Worm (Caenorhabditis elegans) whole organism, L4 larva: ENCODE measurements around the gene fbl-1.

Experiments
- F26F4.8 ChIP-seq: fragments of 200-800 bp; sonication (Bioruptor generic); conservative IDR thresholded peaks from 2 replicates; pipeline ENCODE4 v1.3.6; 2022; ENCODE audit warnings: missing genetic modification characterization, missing compliant biosample characterization
- F49E8.2 ChIP-seq: sonication (generic microtip); optimal IDR thresholded peaks from 2 replicates; lab custom pipeline; 2016; ENCODE audit warnings: missing compliant biosample characterization, mild to moderate bottlenecking, missing genetic modification characterization, borderline replicate concordance
- R02D3.7 ChIP-seq: fragments of 150-350 bp; sonication (generic microtip); optimal IDR thresholded peaks from 3 replicates; lab custom pipeline; 2014; ENCODE audit warnings: missing biosample characterization, missing genetic modification characterization
- T20F7.1 ChIP-seq: fragments of 200-800 bp; sonication (Bioruptor generic); optimal IDR thresholded peaks from 2 replicates; lab custom pipeline; 2018; ENCODE audit warnings: mild to moderate bottlenecking, missing genetic modification characterization, missing compliant biosample characterization
- ZK546.5 ChIP-seq, 2 experiments: sonication (generic microtip); optimal IDR thresholded peaks; 2 replicates each; lab custom pipeline; 2017; ENCODE audit warnings: missing biosample characterization in 2 of 2, missing genetic modification characterization in 2 of 2
- attf-4 ChIP-seq: sonication (generic microtip); optimal IDR thresholded peaks from 3 replicates; lab custom pipeline; 2017; ENCODE audit warnings: missing biosample characterization, missing genetic modification characterization
- ceh-44 ChIP-seq: fragments of 200-800 bp; sonication (Bioruptor generic); IDR thresholded peaks from 2 replicates; pipeline ENCODE4 v1.3.6; 2022; ENCODE audit warnings: missing genetic modification reagents, missing genetic modification characterization, missing compliant biosample characterization
- cey-2 ChIP-seq: sonication (generic microtip); optimal IDR thresholded peaks from 3 replicates; lab custom pipeline; 2017; ENCODE audit warnings: missing genetic modification characterization, mild to moderate bottlenecking, missing compliant biosample characterization, antibody characterized with exemption, borderline replicate concordance; ENCODE audit not compliant: insufficient read depth
- daf-16 ChIP-seq, 3 experiments: sonication (generic microtip); optimal IDR thresholded peaks; 2 replicates each; lab custom pipeline; 2016 to 2017; ENCODE audit warnings: missing genetic modification characterization in 3 of 3, missing genetic modification reagents in 3 of 3, mild to moderate bottlenecking in 2 of 3, missing compliant biosample characterization in 2 of 3, missing biosample characterization in 1 of 3, moderate library complexity in 1 of 3
- dmd-6 ChIP-seq: fragments of 200-800 bp; sonication (Bioruptor generic); IDR thresholded peaks from 2 replicates; pipeline ENCODE4 v1.3.6; 2022; ENCODE audit warnings: missing genetic modification reagents, missing genetic modification characterization, missing compliant biosample characterization
- dmd-8 ChIP-seq: fragments of 200-800 bp; sonication (Bioruptor generic); IDR thresholded peaks from 2 replicates; pipeline ENCODE4 v1.3.6; 2022; ENCODE audit warnings: missing genetic modification characterization, missing compliant biosample characterization
- duxl-1 ChIP-seq: sonication (generic microtip); optimal IDR thresholded peaks from 2 replicates; lab custom pipeline; 2016; ENCODE audit warnings: mild to moderate bottlenecking, missing genetic modification characterization, moderate library complexity, missing compliant biosample characterization; ENCODE audit not compliant: poor library complexity
- dve-1 ChIP-seq: sonication (generic microtip); optimal IDR thresholded peaks from 2 replicates; lab custom pipeline; 2017; ENCODE audit warnings: antibody characterized with exemption, mild to moderate bottlenecking, missing genetic modification characterization, missing compliant biosample characterization; ENCODE audit not compliant: insufficient read depth
- gei-8 ChIP-seq: fragments of 200-800 bp; sonication (Bioruptor generic); optimal IDR thresholded peaks from 2 replicates; lab custom pipeline; 2018; ENCODE audit warnings: mild to moderate bottlenecking, missing genetic modification characterization, missing compliant biosample characterization
- hlh-11 ChIP-seq: fragments of 200-800 bp; sonication (Bioruptor generic); optimal IDR thresholded peaks from 2 replicates; lab custom pipeline; 2018; ENCODE audit warnings: mild to moderate bottlenecking, missing genetic modification characterization, missing compliant biosample characterization
- hlh-30 ChIP-seq: sonication (generic microtip); optimal IDR thresholded peaks from 2 replicates; lab custom pipeline; 2017; ENCODE audit warnings: antibody characterized with exemption, mild to moderate bottlenecking, missing genetic modification characterization, missing compliant biosample characterization; ENCODE audit not compliant: insufficient read depth
- hmg-1.1 ChIP-seq: fragments of 200-800 bp; sonication (Bioruptor generic); IDR thresholded peaks from 2 replicates; pipeline ENCODE4 v1.3.6; 2022; ENCODE audit warnings: missing genetic modification reagents, missing genetic modification characterization, missing compliant biosample characterization
- jun-1 ChIP-seq: fragments of 150-350 bp; optimal IDR thresholded peaks from 2 replicates; lab custom pipeline; 2014; ENCODE audit warnings: missing biosample characterization, missing genetic modification reagents, missing genetic modification characterization
- lin-1 ChIP-seq: fragments of 200-800 bp; sonication (Bioruptor generic); IDR thresholded peaks from 2 replicates; pipeline ENCODE4 v1.3.6; 2022; ENCODE audit warnings: missing genetic modification reagents, missing genetic modification characterization, missing compliant biosample characterization
- lsy-2 ChIP-seq, 2 experiments: fragments of 150-350 bp in 1 of 2; sonication (generic microtip) in 1 of 2; optimal IDR thresholded peaks; 2 replicates each; lab custom pipeline; 2014 to 2017; ENCODE audit warnings: missing biosample characterization in 2 of 2, missing genetic modification characterization in 2 of 2
- madf-5 ChIP-seq, 2 experiments: fragments of 200-800 bp; sonication (Bioruptor generic); IDR thresholded peaks; 2 replicates each; pipeline ENCODE4 v1.3.6; 2022; ENCODE audit warnings: missing compliant biosample characterization in 2 of 2, missing genetic modification characterization in 2 of 2
- madf-9 ChIP-seq: fragments of 200-800 bp; sonication (Bioruptor generic); conservative IDR thresholded peaks from 2 replicates; pipeline ENCODE4 v1.3.6; 2022; ENCODE audit warnings: missing genetic modification reagents, missing genetic modification characterization, missing compliant biosample characterization
- mdl-1 ChIP-seq, 2 experiments: fragments of 150-350 bp in 1 of 2; sonication (generic microtip) in 1 of 2; optimal IDR thresholded peaks; 2 replicates each; lab custom pipeline; 2014 to 2017; ENCODE audit warnings: missing biosample characterization in 2 of 2, missing genetic modification characterization in 2 of 2
- mdt-29 ChIP-seq: fragments of 200-800 bp; sonication (Bioruptor generic); IDR thresholded peaks from 2 replicates; pipeline ENCODE4 v1.3.6; 2022; ENCODE audit warnings: missing genetic modification reagents, missing genetic modification characterization, missing compliant biosample characterization
- mep-1 ChIP-seq: fragments of 150-350 bp; sonication (generic microtip); optimal IDR thresholded peaks from 3 replicates; lab custom pipeline; 2014; ENCODE audit warnings: missing biosample characterization, missing genetic modification characterization
- mxl-2 ChIP-seq: fragments of 200-800 bp; sonication (Bioruptor generic); conservative IDR thresholded peaks from 2 replicates; pipeline ENCODE4 v1.3.6; 2022; ENCODE audit warnings: missing genetic modification reagents, missing genetic modification characterization, missing compliant biosample characterization
- mxl-3 ChIP-seq: fragments of 200-800 bp; sonication (Bioruptor generic); optimal IDR thresholded peaks from 2 replicates; lab custom pipeline; 2018; ENCODE audit warnings: mild to moderate bottlenecking, missing genetic modification characterization, missing compliant biosample characterization
- nhr-10 ChIP-seq: fragments of 150-350 bp; optimal IDR thresholded peaks from 2 replicates; lab custom pipeline; 2014; ENCODE audit warnings: missing biosample characterization, missing genetic modification characterization
- nhr-102 ChIP-seq: sonication (generic microtip); optimal IDR thresholded peaks from 2 replicates; lab custom pipeline; 2016; ENCODE audit warnings: mild to moderate bottlenecking, missing genetic modification characterization, moderate library complexity, missing compliant biosample characterization
- nhr-237 ChIP-seq: sonication (generic microtip); optimal IDR thresholded peaks from 2 replicates; lab custom pipeline; 2017; ENCODE audit warnings: missing biosample characterization, missing genetic modification characterization
- nhr-25 ChIP-seq: sonication (generic microtip); optimal IDR thresholded peaks from 2 replicates; lab custom pipeline; 2017; ENCODE audit warnings: missing genetic modification characterization, mild to moderate bottlenecking, missing compliant biosample characterization, antibody characterized with exemption, moderate library complexity, borderline replicate concordance; ENCODE audit not compliant: insufficient read depth
- nhr-28 ChIP-seq: fragments of 150-350 bp; optimal IDR thresholded peaks from 2 replicates; lab custom pipeline; 2014; ENCODE audit warnings: missing biosample characterization, missing genetic modification characterization
- nhr-41 ChIP-seq: fragments of 200-800 bp; sonication (Bioruptor generic); IDR thresholded peaks from 2 replicates; pipeline ENCODE4 v1.3.6; 2022; ENCODE audit warnings: missing genetic modification reagents, missing genetic modification characterization, missing compliant biosample characterization
- nhr-42 ChIP-seq: fragments of 200-800 bp; sonication (Bioruptor generic); IDR thresholded peaks from 2 replicates; pipeline ENCODE4 v1.3.6; 2022; ENCODE audit warnings: missing genetic modification characterization, missing compliant biosample characterization
- nhr-48 ChIP-seq: sonication (generic microtip); optimal IDR thresholded peaks from 2 replicates; lab custom pipeline; 2016; ENCODE audit warnings: mild to moderate bottlenecking, missing genetic modification characterization, missing compliant biosample characterization
- nhr-77 ChIP-seq: fragments of 150-350 bp; optimal IDR thresholded peaks from 2 replicates; lab custom pipeline; 2014; ENCODE audit warnings: missing biosample characterization, missing genetic modification characterization
- php-3 ChIP-seq: fragments of 200-800 bp; sonication (Bioruptor generic); IDR thresholded peaks from 2 replicates; pipeline ENCODE4 v1.3.6; 2022; ENCODE audit warnings: missing genetic modification reagents, missing genetic modification characterization, missing compliant biosample characterization
- pqm-1 ChIP-seq: sonication (generic microtip); optimal IDR thresholded peaks from 2 replicates; lab custom pipeline; 2017; ENCODE audit warnings: missing biosample characterization, missing genetic modification characterization
- saeg-2 ChIP-seq: fragments of 200-800 bp; sonication (Bioruptor generic); IDR thresholded peaks from 2 replicates; pipeline ENCODE4 v1.3.6; 2022; ENCODE audit warnings: missing genetic modification reagents, missing genetic modification characterization, missing compliant biosample characterization
- tag-97 ChIP-seq: fragments of 200-800 bp; sonication (Bioruptor generic); IDR thresholded peaks from 2 replicates; pipeline ENCODE4 v1.3.6; 2022; ENCODE audit warnings: missing genetic modification characterization, missing compliant biosample characterization
- tra-1 ChIP-seq: fragments of 200-800 bp; sonication (Bioruptor generic); IDR thresholded peaks from 2 replicates; pipeline ENCODE4 v1.3.6; 2022; ENCODE audit warnings: missing genetic modification reagents, missing genetic modification characterization, missing compliant biosample characterization
- unc-130 ChIP-seq: sonication (generic microtip); optimal IDR thresholded peaks from 2 replicates; lab custom pipeline; 2016; ENCODE audit warnings: missing genetic modification reagents, missing genetic modification characterization, missing compliant biosample characterization
- zag-1 ChIP-seq: fragments of 150-350 bp; optimal IDR thresholded peaks from 2 replicates; lab custom pipeline; 2014; ENCODE audit warnings: missing biosample characterization, missing genetic modification characterization
- ztf-7 ChIP-seq: fragments of 150-350 bp; optimal IDR thresholded peaks from 2 replicates; lab custom pipeline; 2014; ENCODE audit warnings: missing biosample characterization, missing genetic modification characterization

The fbl-1 gene

DNA sequence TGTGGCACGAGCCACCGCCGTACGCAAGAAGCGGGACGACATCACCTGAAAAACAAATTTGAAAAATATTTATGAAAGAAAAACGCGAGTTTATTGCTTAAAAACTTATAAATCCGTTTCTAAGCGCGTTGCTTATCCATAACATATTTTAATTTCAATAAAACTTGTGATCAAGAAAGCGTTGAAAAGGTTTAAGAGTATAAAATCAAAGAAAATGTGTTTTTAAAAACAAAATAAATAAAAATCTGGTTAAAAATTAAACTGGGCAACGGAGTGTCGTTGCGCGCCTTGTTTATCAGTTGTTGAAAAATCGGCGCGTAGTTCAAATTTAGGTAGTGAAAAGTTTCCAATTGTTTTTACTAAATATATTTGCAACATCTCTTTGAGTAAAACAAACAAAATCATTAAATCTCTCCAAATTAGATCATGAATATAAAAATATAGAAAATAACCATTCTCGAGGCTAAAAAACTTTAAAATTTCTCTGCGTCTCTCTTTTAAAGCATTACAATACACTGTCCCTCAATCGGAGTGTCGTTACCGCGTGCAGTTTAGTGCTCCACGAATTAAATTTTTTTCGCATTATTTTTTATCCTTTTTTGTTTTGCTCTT lies 15.7 kb upstream of the fbl-1 start, which contains the start of gene ndua-5 (continued):
- TF ChIP-seq dve-1 (tag; lab: Kevin White, UChicago): peak; percentile 34
- no peak for TF ChIP-seq F49E8.2 (tag; lab: Kevin White, UChicago)
- TF ChIP-seq daf-16 (GFP tag; optimal IDR thresholded peaks at IDR 0.05; lab: Kevin White, UChicago): no peak
- peak; percentile 40 for TF ChIP-seq daf-16 (tag; optimal IDR thresholded peaks at IDR 0.05; lab: Kevin White, UChicago)
- TF ChIP-seq mxl-2: no peak
- TF ChIP-seq ceh-44 (GFP tag; lab: Robert Waterston, UW): no peak
- no peak for TF ChIP-seq gei-8 (GFP tag; lab: Kevin White, UChicago)
- no peak for TF ChIP-seq F26F4.8 (GFP tag; lab: Robert Waterston, UW)

DNA sequence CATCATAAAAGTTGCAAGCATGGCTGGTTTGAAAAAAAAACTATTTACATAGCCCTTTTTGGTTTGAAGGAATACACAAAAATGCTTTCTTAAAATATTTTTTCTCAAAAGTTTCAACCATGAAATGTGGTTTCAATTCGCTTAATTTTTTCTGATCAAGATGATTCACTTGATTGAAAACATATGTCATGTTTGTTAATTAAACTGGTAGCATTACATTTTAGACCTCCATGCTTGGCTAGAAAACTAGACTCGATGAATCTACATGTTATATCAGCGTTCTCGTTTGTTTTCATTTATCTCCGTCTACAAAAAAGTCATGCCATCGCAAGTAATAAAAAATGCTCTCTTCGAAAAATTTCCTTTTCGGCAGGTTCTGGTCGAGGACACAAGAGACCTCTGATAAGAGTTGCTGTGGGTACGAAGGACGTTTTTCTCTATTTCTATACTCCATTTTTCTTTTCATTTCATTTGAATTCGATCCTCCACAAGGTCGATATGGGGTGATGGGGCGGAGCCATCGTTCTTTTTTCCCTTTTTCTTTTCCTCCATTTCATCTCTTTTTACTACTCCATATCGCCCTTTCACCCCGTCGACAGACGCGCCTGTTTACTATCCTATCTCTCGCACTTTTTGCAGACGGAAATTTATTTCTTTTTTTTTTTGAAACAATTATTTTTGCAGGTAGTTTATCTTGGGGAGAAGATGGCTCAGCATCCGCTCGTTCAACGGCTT lies 14.8 kb upstream of the fbl-1 start, which contains the start of gene elo-1:
Gene elo-1 (plus strand): TSS at position 685 of the 735 bp plus-strand sequence.
- TF ChIP-seq R02D3.7 (tag; lab: Kevin White, UChicago) (no peak), hlh-30 (tag; lab: Kevin White, UChicago) (peak; percentile 31), ceh-44 (GFP tag; lab: Robert Waterston, UW) (no peak), hmg-1.1 (GFP tag; lab: Robert Waterston, UW) (0 out of 2 replicates have a peak, but pooled peaks have one; percentile 42), nhr-48 (tag; lab: Kevin White, UChicago) (peak; percentile 63), madf-5 (GFP tag; IDR thresholded peaks at IDR 0.05; lab: Robert Waterston, UW) (no peak), mxl-3 (GFP tag; lab: Kevin White, UChicago) (peak; percentile 24), madf-9 (GFP tag; lab: Robert Waterston, UW) (0 out of 2 replicates have a peak, but pooled peaks have one; percentile 12), zag-1 (tag; lab: Kevin White, UChicago) (no peak), mdt-29 (GFP tag; lab: Robert Waterston, UW) (peak; percentile 49; the same call in 1 of the 2 replicates), ztf-7 (tag; lab: Kevin White, UChicago) (no peak), mxl-2 (no peak), jun-1 (tag; lab: Kevin White, UChicago) (no peak), mep-1 (tag; lab: Kevin White, UChicago) (peak; percentile 36), saeg-2 (GFP tag; lab: Robert Waterston, UW) (0 out of 2 replicates have a peak, but pooled peaks have one; percentile 43), duxl-1 (no peak), nhr-28 (tag; lab: Kevin White, UChicago) (peak; percentile 83), nhr-41 (GFP tag; lab: Robert Waterston, UW) (no peak), nhr-102 (tag; lab: Kevin White, UChicago) (peak; percentile 39), nhr-77 (tag; lab: Kevin White, UChicago) (peak; percentile 53), tra-1 (peak; percentile 64; the same call in 1 of the 2 replicates), nhr-42 (GFP tag; lab: Robert Waterston, UW) (no peak), tag-97 (no peak), nhr-10 (tag; lab: Kevin White, UChicago) (no peak), php-3 (peak; percentile 77; the same call in 1 of the 2 replicates), cey-2 (tag; lab: Kevin White, UChicago) (no peak), dmd-6 (GFP tag; lab: Robert Waterston, UW) (peak; percentile 82), hlh-11 (tag; lab: Kevin White, UChicago) (peak; percentile 83), pqm-1 (tag; lab: Kevin White, UChicago) (peak; percentile 64), lsy-2 (tag; optimal IDR thresholded peaks at IDR 0.05; lab: Kevin White, UChicago) (peak in 1 of 2 experiments; percentile 23), dmd-8 (no peak), unc-130 (GFP tag; lab: Kevin White, UChicago) (no peak), nhr-25 (tag; lab: Kevin White, UChicago) (peak; percentile 11), nhr-237 (tag; lab: Kevin White, UChicago) (no peak), attf-4 (tag; lab: Kevin White, UChicago) (no peak), lin-1 (GFP tag; lab: Robert Waterston, UW) (no peak), ZK546.5 (tag; optimal IDR thresholded peaks at IDR 0.05; lab: Kevin White, UChicago) (no peak), mdl-1 (tag; optimal IDR thresholded peaks at IDR 0.05; lab: Kevin White, UChicago) (peak in 1 of 2 experiments; percentile 38), T20F7.1 (GFP tag; lab: Kevin White, UChicago) (peak; percentile 72), dve-1 (tag; lab: Kevin White, UChicago) (peak; percentile 78)
